Worm (Caenorhabditis elegans) whole organism, late embryonic: ENCODE data around the gene srt-64.
A peak's percentile ranks its signal among the peaks of the same experiment; 100 is the strongest.

ENCODE experiments used
- K09A11.1 ChIP-seq: sonication (generic microtip); optimal IDR thresholded peaks from 2 replicates; lab custom pipeline; 2017; ENCODE audit warnings: antibody characterized with exemption, mild to moderate bottlenecking, missing genetic modification characterization, missing compliant biosample characterization; ENCODE audit not compliant: insufficient read depth
- T23F11.4 ChIP-seq: fragments of 200-800 bp; sonication (Bioruptor generic); optimal IDR thresholded peaks from 2 replicates; lab custom pipeline; 2018; ENCODE audit warnings: mild to moderate bottlenecking, missing genetic modification characterization, missing compliant biosample characterization
- ahr-1 ChIP-seq: sonication (generic microtip); optimal IDR thresholded peaks from 2 replicates; lab custom pipeline; 2016; ENCODE audit warnings: missing genetic modification characterization, missing compliant biosample characterization
- ama-1 ChIP-seq: fragments of 150-350 bp; optimal IDR thresholded peaks from 2 replicates; lab custom pipeline; 2014
- ceh-14 ChIP-seq: sonication (generic microtip); optimal IDR thresholded peaks from 2 replicates; lab custom pipeline; 2016; ENCODE audit warnings: missing genotype, missing genetic modification characterization, missing compliant biosample characterization
- ceh-19 ChIP-seq: fragments of 200-800 bp; sonication (Bioruptor generic); optimal IDR thresholded peaks from 2 replicates; lab custom pipeline; 2018; ENCODE audit warnings: mild to moderate bottlenecking, missing genetic modification characterization, missing compliant biosample characterization
- ceh-22 ChIP-seq: sonication (generic microtip); optimal IDR thresholded peaks from 2 replicates; lab custom pipeline; 2017; ENCODE audit warnings: missing biosample characterization, missing genetic modification characterization
- ceh-31 ChIP-seq: sonication (generic microtip); optimal IDR thresholded peaks from 2 replicates; lab custom pipeline; 2016; ENCODE audit warnings: missing genetic modification characterization, missing compliant biosample characterization
- ceh-34 ChIP-seq: sonication (generic microtip); optimal IDR thresholded peaks from 2 replicates; lab custom pipeline; 2016; ENCODE audit warnings: mild to moderate bottlenecking, missing genetic modification characterization, missing compliant biosample characterization
- ceh-45 ChIP-seq: fragments of 200-800 bp; sonication (Bioruptor generic); IDR thresholded peaks from 2 replicates; pipeline ENCODE4 v1.3.6; 2022; ENCODE audit warnings: missing genetic modification reagents, missing genetic modification characterization, missing compliant biosample characterization
- ceh-48 ChIP-seq: sonication (generic microtip); optimal IDR thresholded peaks from 2 replicates; lab custom pipeline; 2016; ENCODE audit warnings: missing genetic modification characterization, inconsistent platforms, missing compliant biosample characterization
- ceh-6 ChIP-seq: fragments of 200-800 bp; sonication (Bioruptor generic); optimal IDR thresholded peaks from 2 replicates; lab custom pipeline; 2018; ENCODE audit warnings: mild to moderate bottlenecking, missing genetic modification characterization, missing compliant biosample characterization
- che-1 ChIP-seq: sonication (generic microtip); optimal IDR thresholded peaks from 2 replicates; lab custom pipeline; 2016; ENCODE audit warnings: mild to moderate bottlenecking, missing genetic modification characterization, missing compliant biosample characterization
- elt-2 ChIP-seq: sonication (generic microtip); optimal IDR thresholded peaks from 2 replicates; lab custom pipeline; 2016; ENCODE audit warnings: missing genetic modification reagents, missing genetic modification characterization, missing compliant biosample characterization
- elt-4 ChIP-seq: sonication (generic microtip); optimal IDR thresholded peaks from 2 replicates; lab custom pipeline; 2016; ENCODE audit warnings: missing genetic modification characterization, missing compliant biosample characterization
- gmeb-2 ChIP-seq: sonication (generic microtip); optimal IDR thresholded peaks from 2 replicates; lab custom pipeline; 2016; ENCODE audit warnings: missing genetic modification characterization, inconsistent platforms, missing compliant biosample characterization
- hlh-13 ChIP-seq: fragments of 200-800 bp; sonication (Bioruptor generic); optimal IDR thresholded peaks from 2 replicates; lab custom pipeline; 2018; ENCODE audit warnings: mild to moderate bottlenecking, missing genetic modification characterization, missing compliant biosample characterization
- hlh-15 ChIP-seq: sonication (generic microtip); optimal IDR thresholded peaks from 2 replicates; lab custom pipeline; 2016; ENCODE audit warnings: missing genetic modification characterization, missing compliant biosample characterization
- hlh-30 ChIP-seq: sonication (generic microtip); optimal IDR thresholded peaks from 2 replicates; lab custom pipeline; 2017; ENCODE audit warnings: antibody characterized with exemption, missing genetic modification characterization, missing compliant biosample characterization; ENCODE audit not compliant: insufficient read depth
- lim-6 ChIP-seq: sonication (generic microtip); optimal IDR thresholded peaks from 2 replicates; lab custom pipeline; 2016; ENCODE audit warnings: missing genetic modification characterization, missing compliant biosample characterization
- lin-11 ChIP-seq: fragments of 200-800 bp; sonication (Bioruptor generic); optimal IDR thresholded peaks from 2 replicates; lab custom pipeline; 2018; ENCODE audit warnings: mild to moderate bottlenecking, missing genetic modification characterization, missing compliant biosample characterization
- nhr-232 ChIP-seq: sonication (generic microtip); optimal IDR thresholded peaks from 2 replicates; lab custom pipeline; 2016; ENCODE audit warnings: missing genetic modification characterization, missing compliant biosample characterization
- odd-2 ChIP-seq: sonication (generic microtip); optimal IDR thresholded peaks from 2 replicates; lab custom pipeline; 2017; ENCODE audit warnings: antibody characterized with exemption, mild to moderate bottlenecking, missing genetic modification characterization, missing compliant biosample characterization
- pat-9 ChIP-seq: fragments of 200-800 bp; sonication (Bioruptor generic); optimal IDR thresholded peaks from 2 replicates; lab custom pipeline; 2018; ENCODE audit warnings: mild to moderate bottlenecking, missing genetic modification characterization, moderate library complexity, missing compliant biosample characterization
- pha-2 ChIP-seq: sonication (generic microtip); optimal IDR thresholded peaks from 2 replicates; lab custom pipeline; 2017; ENCODE audit warnings: mild to moderate bottlenecking, missing genetic modification characterization, missing compliant biosample characterization
- pha-4 ChIP-seq: fragments of 150-350 bp; optimal IDR thresholded peaks from 2 replicates; lab custom pipeline; 2018; ENCODE audit warnings: missing biosample characterization, missing genetic modification reagents, missing genetic modification characterization
- pros-1 ChIP-seq: fragments of 150-350 bp; optimal IDR thresholded peaks from 2 replicates; lab custom pipeline; 2014; ENCODE audit warnings: missing biosample characterization, missing genetic modification reagents, missing genetic modification characterization
- sox-4 ChIP-seq: sonication (generic microtip); optimal IDR thresholded peaks from 2 replicates; lab custom pipeline; 2017; ENCODE audit warnings: mild to moderate bottlenecking, missing genetic modification characterization, inconsistent platforms, missing compliant biosample characterization
- syd-9 ChIP-seq: sonication (generic microtip); optimal IDR thresholded peaks from 2 replicates; lab custom pipeline; 2016; ENCODE audit warnings: mild to moderate bottlenecking, missing genetic modification characterization, moderate library complexity, missing compliant biosample characterization
- ttx-3 ChIP-seq: sonication (generic microtip); optimal IDR thresholded peaks from 2 replicates; lab custom pipeline; 2016; ENCODE audit warnings: missing genetic modification reagents, missing genetic modification characterization, missing compliant biosample characterization
- unc-3 ChIP-seq, 2 experiments: fragments of 200-800 bp in 1 of 2; sonication (Bioruptor generic) in 1 of 2; sonication (generic microtip) in 1 of 2; conservative IDR thresholded peaks in 1 of 2; optimal IDR thresholded peaks in 1 of 2; 2 replicates each; pipeline versions ENCODE4 v1.3.6 to Lab custom; 2016 to 2022; ENCODE audit warnings: missing compliant biosample characterization in 2 of 2, missing genetic modification characterization in 2 of 2, missing genetic modification reagents in 1 of 2
- unc-42 ChIP-seq: sonication (generic microtip); optimal IDR thresholded peaks from 2 replicates; lab custom pipeline; 2016; ENCODE audit warnings: missing genotype, missing genetic modification characterization, missing compliant biosample characterization
- unc-55 ChIP-seq: sonication (generic microtip); optimal IDR thresholded peaks from 2 replicates; lab custom pipeline; 2017; ENCODE audit warnings: missing biosample characterization, missing genetic modification reagents, missing genetic modification characterization

The srt-64 gene

ce11 chrV:5192501-5192900 is 23.0 kb upstream of the srt-64 start, which contains the start of gene C03A7.13:
Gene C03A7.13 (minus strand): TSS chrV:5192543.
- TF ChIP-seq hlh-13 (GFP tag; lab: Kevin White, UChicago), result no peak
- no peak for TF ChIP-seq pha-2
- TF ChIP-seq unc-55 (GFP tag; lab: Kevin White, UChicago), result no peak

ce11 chrV:5181612-5182011 is 12.1 kb upstream of the srt-64 start, which contains the start of gene C03A7.2:
Gene C03A7.2 (plus strand): TSS chrV:5181912.
- no peak for TF ChIP-seq elt-4
- no peak for TF ChIP-seq T23F11.4 (GFP tag; lab: Kevin White, UChicago)
- no peak for TF ChIP-seq ama-1
- no peak for TF ChIP-seq pha-4 (tag; lab: Kevin White, UChicago)
- TF ChIP-seq K09A11.1 (tag; lab: Kevin White, UChicago), result no peak
- no peak for TF ChIP-seq unc-3 (GFP tag; conservative IDR thresholded peaks at IDR 0.05; lab: Robert Waterston, UW)
- no peak for TF ChIP-seq unc-3 (tag; optimal IDR thresholded peaks at IDR 0.05; lab: Kevin White, UChicago)
- no peak for TF ChIP-seq pat-9
- TF ChIP-seq nhr-232, result no peak
- TF ChIP-seq ceh-31 (tag; lab: Kevin White, UChicago), result no peak
- TF ChIP-seq unc-42 (tag; lab: Kevin White, UChicago), result no peak
- no peak for TF ChIP-seq elt-2 (tag; lab: Kevin White, UChicago)

ce11 chrV:5178051-5178450 is 8.6 kb upstream of the srt-64 start:
- TF ChIP-seq elt-2 (tag; lab: Kevin White, UChicago) (peak; percentile 60), sox-4 (tag; lab: Kevin White, UChicago) (no peak)

- TF ChIP-seq pros-1 (tag; lab: Kevin White, UChicago) (no peak), gmeb-2 (no peak), odd-2 (no peak), hlh-13 (GFP tag; lab: Kevin White, UChicago) (no peak), elt-2 (tag; lab: Kevin White, UChicago) (no peak), ceh-22 (tag; lab: Kevin White, UChicago) (no peak), ceh-14 (tag; lab: Kevin White, UChicago) (no peak), hlh-15 (tag; lab: Kevin White, UChicago) (no peak), ceh-19 (GFP tag; lab: Kevin White, UChicago) (no peak)
These were observed 7.7 kb upstream of the srt-64 start, which contains the start of gene ugt-51 for ce11 chrV:5177209-5177608. Gene ugt-51 (minus strand): TSS chrV:5177309.

- TF ChIP-seq ceh-14 (tag; lab: Kevin White, UChicago) (no peak), sox-4 (tag; lab: Kevin White, UChicago) (no peak), pha-2 (no peak), pros-1 (tag; lab: Kevin White, UChicago) (no peak), nhr-232 (no peak), ceh-6 (GFP tag; lab: Kevin White, UChicago) (no peak), che-1 (tag; lab: Kevin White, UChicago) (no peak), gmeb-2 (no peak), lim-6 (tag; lab: Kevin White, UChicago) (no peak), K09A11.1 (tag; lab: Kevin White, UChicago) (no peak), ttx-3 (no peak)
These were observed 3.3 kb upstream of the srt-64 start, which contains the start of gene srt-65 for ce11 chrV:5172833-5173232. Gene srt-65 (minus strand): TSS chrV:5172933.

ce11 chrV:5165426-5165825 is 4.1 kb downstream of the srt-64 start, which contains the start of gene srw-140:
Gene srw-140 (plus strand): TSS chrV:5165726.
- TF ChIP-seq unc-55 (GFP tag; lab: Kevin White, UChicago) (no peak), hlh-30 (tag; lab: Kevin White, UChicago) (no peak), pha-4 (tag; lab: Kevin White, UChicago) (no peak), ceh-6 (GFP tag; lab: Kevin White, UChicago) (no peak), ceh-34 (tag; lab: Kevin White, UChicago) (no peak), ceh-45 (no peak), ceh-48 (tag; lab: Kevin White, UChicago) (no peak), lin-11 (no peak), pros-1 (tag; lab: Kevin White, UChicago) (no peak), syd-9 (tag; lab: Kevin White, UChicago) (no peak), ahr-1 (tag; lab: Kevin White, UChicago) (no peak)
